Worm (Caenorhabditis elegans) whole organism, L2 larva: ENCODE data around the gene smf-1.

Experiments used
- C34F6.9 ChIP-seq: fragments of 150-350 bp; optimal IDR thresholded peaks from 2 replicates; lab custom pipeline; 2014; ENCODE audit warnings: missing biosample characterization, missing genetic modification characterization
- ZK546.5 ChIP-seq: sonication (generic microtip); optimal IDR thresholded peaks from 2 replicates; lab custom pipeline; 2017; ENCODE audit warnings: missing biosample characterization, missing genetic modification characterization
- blmp-1 ChIP-seq: sonication (generic microtip); optimal IDR thresholded peaks from 2 replicates; lab custom pipeline; 2017; ENCODE audit warnings: missing genetic modification characterization, mild to moderate bottlenecking, missing compliant biosample characterization, antibody characterized with exemption, moderate library complexity; ENCODE audit not compliant: insufficient read depth
- ceh-82 ChIP-seq: fragments of 150-350 bp; optimal IDR thresholded peaks from 2 replicates; lab custom pipeline; 2014; ENCODE audit warnings: missing biosample characterization, missing genetic modification characterization
- fos-1 ChIP-seq: fragments of 150-350 bp; optimal IDR thresholded peaks from 2 replicates; lab custom pipeline; 2014; ENCODE audit warnings: missing biosample characterization, missing genetic modification characterization
- snpc-4 ChIP-seq: fragments of 150-350 bp; optimal IDR thresholded peaks from 2 replicates; lab custom pipeline; 2014; ENCODE audit warnings: missing biosample characterization, missing genetic modification characterization
- ztf-11 ChIP-seq: sonication (generic microtip); optimal IDR thresholded peaks from 2 replicates; lab custom pipeline; 2017; ENCODE audit warnings: missing biosample characterization, missing genetic modification characterization

DNA sequence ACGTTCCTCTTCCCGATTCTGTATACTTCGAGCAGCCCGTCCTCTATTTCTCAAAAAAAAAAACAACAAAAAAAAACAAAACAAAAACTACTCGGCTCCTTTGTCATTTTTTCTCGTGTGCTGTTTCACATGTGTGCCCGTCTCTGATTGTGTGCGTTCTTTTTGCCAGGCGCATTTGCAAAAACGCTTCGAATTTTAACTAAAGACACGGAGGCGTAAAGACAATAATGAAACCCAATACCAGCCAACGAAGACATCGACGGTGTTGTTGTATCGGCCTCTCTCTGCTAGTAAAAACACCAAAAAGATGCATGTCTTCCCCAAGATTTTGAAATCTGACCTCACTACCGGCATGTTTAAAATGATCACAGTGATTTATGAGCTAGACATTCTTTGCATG is 24.0 kb upstream of the smf-1 start:
- TF ChIP-seq ceh-82 (tag; lab: Kevin White, UChicago) (no peak), ZK546.5 (tag; lab: Kevin White, UChicago) (no peak), fos-1 (tag; lab: Kevin White, UChicago) (no peak), C34F6.9 (tag; lab: Kevin White, UChicago) (peak; percentile 3), blmp-1 (no peak), ztf-11 (no peak), snpc-4 (no peak)
